Worm (Caenorhabditis elegans) whole organism, L3 larva: ENCODE measurements around the gene C09H10.5.

Experiments used
- ceh-9 ChIP-seq: sonication (generic microtip); optimal IDR thresholded peaks from 2 replicates; lab custom pipeline; 2018; ENCODE audit warnings: missing biosample characterization, missing genetic modification characterization
- egl-27 ChIP-seq: sonication (generic microtip); optimal IDR thresholded peaks from 4 replicates; lab custom pipeline; 2017; ENCODE audit warnings: missing biosample characterization, missing genetic modification reagents, missing genetic modification characterization
- elt-3 ChIP-seq, 3 experiments: fragments of 150-350 bp in 1 of 3; sonication (generic microtip) in 2 of 3; optimal IDR thresholded peaks; 2 replicates in 2 of 3; 4 replicates in 1 of 3; lab custom pipeline; 2014 to 2017; ENCODE audit warnings: missing biosample characterization in 3 of 3, missing genetic modification characterization in 3 of 3
- mml-1 ChIP-seq: fragments of 150-350 bp; sonication (generic microtip); optimal IDR thresholded peaks from 3 replicates; lab custom pipeline; 2014; ENCODE audit warnings: missing biosample characterization, missing genetic modification characterization
- nhr-76 ChIP-seq: fragments of 150-350 bp; sonication (generic microtip); optimal IDR thresholded peaks from 5 replicates; lab custom pipeline; 2014; ENCODE audit warnings: missing biosample characterization, missing genetic modification characterization
- nhr-77 ChIP-seq: fragments of 150-350 bp; optimal IDR thresholded peaks from 2 replicates; lab custom pipeline; 2014; ENCODE audit warnings: missing biosample characterization, missing genetic modification characterization

- TF ChIP-seq mml-1 (tag; lab: Kevin White, UChicago), result no peak
- TF ChIP-seq nhr-77 (tag; lab: Kevin White, UChicago), result peak; percentile 71
- TF ChIP-seq elt-3 (tag; optimal IDR thresholded peaks at IDR 0.05; lab: Kevin White, UChicago), result no peak
- no peak for TF ChIP-seq ceh-9 (tag; lab: Kevin White, UChicago)
- no peak for TF ChIP-seq nhr-76 (tag; lab: Kevin White, UChicago)
- no peak for TF ChIP-seq egl-27 (tag; lab: Kevin White, UChicago)
Measured at ce11 chrII:11149866-11150685, 46.5 kb upstream of the C09H10.5 start.
